Fruit fly (Drosophila melanogaster) whole organism, embryonic: ENCODE results near the gene CG6479.

Experiments used
- Abd-B ChIP-seq: fragments of 200-800 bp; sonication (Bioruptor generic); optimal IDR thresholded peaks from 2 replicates; lab custom pipeline; 2018; ENCODE audit warnings: missing biosample characterization, mild to moderate bottlenecking, missing genetic modification characterization, moderate library complexity
- Atf3 ChIP-seq: fragments of 200-800 bp; sonication (Bioruptor generic); optimal IDR thresholded peaks from 3 replicates; lab custom pipeline; 2016; ENCODE audit warnings: missing biosample characterization, missing genetic modification characterization
- Blimp-1 ChIP-seq: fragments of 200-800 bp; sonication (Bioruptor generic); optimal IDR thresholded peaks from 3 replicates; lab custom pipeline; 2018; ENCODE audit warnings: missing biosample characterization, missing genetic modification characterization, mild to moderate bottlenecking, moderate library complexity, missing genetic modification reagents
- BtbVII ChIP-seq: fragments of 200-800 bp; sonication (Bioruptor generic); optimal IDR thresholded peaks from 3 replicates; lab custom pipeline; 2017; ENCODE audit warnings: missing biosample characterization, mild to moderate bottlenecking, missing genetic modification characterization
- C15 ChIP-seq: fragments of 200-800 bp; sonication (Bioruptor generic); IDR thresholded peaks from 3 replicates; pipeline ENCODE4 v1.3.6; 2022; ENCODE audit warnings: missing biosample characterization, missing genetic modification characterization
- CG10543 ChIP-seq: fragments of 200-800 bp; sonication (Bioruptor generic); optimal IDR thresholded peaks from 3 replicates; lab custom pipeline; 2017; ENCODE audit warnings: missing biosample characterization, mild to moderate bottlenecking, missing genetic modification characterization, moderate library complexity
- CG11247 ChIP-seq: fragments of 200-800 bp; sonication (Bioruptor generic); IDR thresholded peaks from 2 replicates; pipeline ENCODE4 v1.3.6; 2022; ENCODE audit warnings: missing biosample characterization, missing genetic modification characterization
- CG11695 ChIP-seq: fragments of 200-800 bp; sonication (Bioruptor generic); IDR thresholded peaks from 3 replicates; pipeline ENCODE4 v1.3.6; 2022; ENCODE audit warnings: missing biosample characterization, missing genetic modification characterization
- CG12155 ChIP-seq: fragments of 200-800 bp; sonication (Bioruptor generic); optimal IDR thresholded peaks from 3 replicates; lab custom pipeline; 2016; ENCODE audit warnings: missing biosample characterization, missing genetic modification characterization
- CG12299 ChIP-seq: fragments of 200-800 bp; sonication (Bioruptor generic); optimal IDR thresholded peaks from 2 replicates; lab custom pipeline; 2018; ENCODE audit warnings: missing biosample characterization, mild to moderate bottlenecking, missing genetic modification characterization
- CG12391 ChIP-seq: fragments of 200-800 bp; sonication (Bioruptor generic); optimal IDR thresholded peaks from 3 replicates; lab custom pipeline; 2018; ENCODE audit warnings: missing biosample characterization, mild to moderate bottlenecking, missing genetic modification characterization, moderate library complexity
- CG12942 ChIP-seq: fragments of 200-800 bp; sonication (Bioruptor generic); optimal IDR thresholded peaks from 3 replicates; lab custom pipeline; 2016; ENCODE audit warnings: missing biosample characterization, missing genetic modification characterization
- CG15514 ChIP-seq: fragments of 200-800 bp; sonication (Bioruptor generic); optimal IDR thresholded peaks from 3 replicates; lab custom pipeline; 2017; ENCODE audit warnings: missing biosample characterization, missing genetic modification characterization, mild to moderate bottlenecking, moderate library complexity, missing genetic modification reagents
- CG18476 ChIP-seq: fragments of 200-800 bp; sonication (Bioruptor generic); optimal IDR thresholded peaks from 2 replicates; lab custom pipeline; 2016; ENCODE audit warnings: missing biosample characterization, mild to moderate bottlenecking, missing genetic modification characterization
- CG18619 ChIP-seq: fragments of 200-800 bp; sonication (Bioruptor generic); optimal IDR thresholded peaks from 3 replicates; lab custom pipeline; 2017; ENCODE audit warnings: missing biosample characterization, mild to moderate bottlenecking, missing genetic modification characterization
- CG2199 ChIP-seq: fragments of 200-800 bp; sonication (Bioruptor generic); IDR thresholded peaks from 3 replicates; pipeline ENCODE4 v1.3.6; 2022; ENCODE audit warnings: missing biosample characterization, missing genetic modification characterization
- CG2889 ChIP-seq: fragments of 200-800 bp; sonication (Bioruptor generic); IDR thresholded peaks from 3 replicates; pipeline ENCODE4 v1.3.6; 2022; ENCODE audit warnings: missing biosample characterization, missing genetic modification characterization
- CG30431 ChIP-seq: fragments of 200-800 bp; sonication (Bioruptor generic); optimal IDR thresholded peaks from 2 replicates; lab custom pipeline; 2017; ENCODE audit warnings: missing biosample characterization, missing genetic modification characterization
- CG31388 ChIP-seq: fragments of 200-800 bp; sonication (Bioruptor generic); optimal IDR thresholded peaks from 2 replicates; lab custom pipeline; 2016; ENCODE audit warnings: missing biosample characterization, missing genetic modification characterization
- CG5953 ChIP-seq: fragments of 200-800 bp; sonication (Bioruptor generic); IDR thresholded peaks from 2 replicates; pipeline ENCODE4 v1.3.6; 2022; ENCODE audit warnings: missing biosample characterization, missing genetic modification characterization
- CG6813 ChIP-seq: fragments of 200-800 bp; sonication (Bioruptor generic); optimal IDR thresholded peaks from 2 replicates; lab custom pipeline; 2017; ENCODE audit warnings: missing biosample characterization, missing genetic modification characterization, mild to moderate bottlenecking, moderate library complexity, missing genetic modification reagents
- CG8089 ChIP-seq: fragments of 200-800 bp; sonication (Bioruptor generic); optimal IDR thresholded peaks from 3 replicates; lab custom pipeline; 2016; ENCODE audit warnings: missing biosample characterization, missing genetic modification characterization
- Dbx ChIP-seq: fragments of 200-800 bp; sonication (Bioruptor generic); IDR thresholded peaks from 3 replicates; pipeline ENCODE4 v1.3.6; 2022; ENCODE audit warnings: missing biosample characterization, missing genetic modification characterization
- HHEX ChIP-seq: fragments of 200-800 bp; sonication (Bioruptor generic); optimal IDR thresholded peaks from 3 replicates; lab custom pipeline; 2017; ENCODE audit warnings: missing biosample characterization, mild to moderate bottlenecking, missing genetic modification characterization, missing genetic modification reagents
- HmgZ ChIP-seq: fragments of 200-800 bp; sonication (Bioruptor generic); optimal IDR thresholded peaks from 2 replicates; lab custom pipeline; 2018; ENCODE audit warnings: missing biosample characterization, mild to moderate bottlenecking, missing genetic modification characterization
- Hr51 ChIP-seq, 2 experiments: fragments of 200-800 bp; sonication (Bioruptor generic); optimal IDR thresholded peaks; 2 replicates in 1 of 2; 3 replicates in 1 of 2; lab custom pipeline; 2016 to 2018; ENCODE audit warnings: missing biosample characterization in 2 of 2, missing genetic modification characterization in 2 of 2, mild to moderate bottlenecking in 1 of 2, moderate library complexity in 1 of 2
- Lhr ChIP-seq: fragments of 200-800 bp; sonication (Bioruptor generic); optimal IDR thresholded peaks from 3 replicates; lab custom pipeline; 2017; ENCODE audit warnings: mild to moderate bottlenecking, missing biosample characterization, missing genetic modification reagents, missing genetic modification characterization
- MESR4 ChIP-seq: fragments of 200-800 bp; sonication (Bioruptor generic); optimal IDR thresholded peaks from 2 replicates; lab custom pipeline; 2018; ENCODE audit warnings: missing biosample characterization, mild to moderate bottlenecking, missing genetic modification characterization, moderate library complexity
- NfI ChIP-seq: fragments of 200-800 bp; sonication (Bioruptor generic); optimal IDR thresholded peaks from 3 replicates; lab custom pipeline; 2018; ENCODE audit warnings: missing biosample characterization, mild to moderate bottlenecking, missing genetic modification characterization, moderate library complexity
- Poxn ChIP-seq: fragments of 200-800 bp; sonication (Bioruptor generic); IDR thresholded peaks from 2 replicates; pipeline ENCODE4 v1.3.6; 2022; ENCODE audit warnings: missing biosample characterization, missing genetic modification characterization
- Tbp ChIP-seq: fragments of >200 bp; optimal IDR thresholded peaks from 2 replicates; lab custom pipeline; 2018; ENCODE audit warnings: missing biosample characterization, missing genetic modification characterization
- ab ChIP-seq: fragments of 200-800 bp; sonication (Bioruptor generic); optimal IDR thresholded peaks from 2 replicates; lab custom pipeline; 2016; ENCODE audit warnings: missing biosample characterization, missing genetic modification characterization
- al ChIP-seq: fragments of 200-800 bp; sonication (Bioruptor generic); IDR thresholded peaks from 2 replicates; pipeline ENCODE4 v1.3.6; 2022; ENCODE audit warnings: missing biosample characterization, missing genetic modification characterization
- bcd ChIP-seq: fragments of 200-800 bp; sonication (Bioruptor generic); optimal IDR thresholded peaks from 2 replicates; lab custom pipeline; 2017; ENCODE audit warnings: missing biosample characterization, mild to moderate bottlenecking, missing genetic modification characterization
- corto ChIP-seq: fragments of 200-800 bp; sonication (Bioruptor generic); optimal IDR thresholded peaks from 2 replicates; lab custom pipeline; 2016; ENCODE audit warnings: missing biosample characterization, mild to moderate bottlenecking, missing genetic modification characterization, moderate library complexity
- emc ChIP-seq: fragments of 200-800 bp; sonication (Bioruptor generic); optimal IDR thresholded peaks from 2 replicates; lab custom pipeline; 2016; ENCODE audit warnings: missing biosample characterization, missing genetic modification characterization
- ewg ChIP-seq: fragments of 200-800 bp; sonication (Bioruptor generic); optimal IDR thresholded peaks from 3 replicates; lab custom pipeline; 2017; ENCODE audit warnings: mild to moderate bottlenecking, missing biosample characterization, missing genetic modification reagents, missing genetic modification characterization
- ftz-f1 ChIP-seq: fragments of 200-800 bp; sonication (Bioruptor generic); optimal IDR thresholded peaks from 2 replicates; lab custom pipeline; 2016; ENCODE audit warnings: missing biosample characterization, missing genetic modification characterization
- ind ChIP-seq: fragments of 200-800 bp; sonication (Bioruptor generic); optimal IDR thresholded peaks from 3 replicates; lab custom pipeline; 2016; ENCODE audit warnings: missing biosample characterization, missing genetic modification characterization
- kah ChIP-seq: fragments of 200-800 bp; sonication (Bioruptor generic); optimal IDR thresholded peaks from 2 replicates; lab custom pipeline; 2018; ENCODE audit warnings: missing biosample characterization, mild to moderate bottlenecking, missing genetic modification characterization
- kay ChIP-seq: fragments of 200-800 bp; sonication (Bioruptor generic); optimal IDR thresholded peaks from 2 replicates; lab custom pipeline; 2016; ENCODE audit warnings: missing biosample characterization, missing genetic modification characterization
- odd ChIP-seq: fragments of 200-800 bp; sonication (Bioruptor generic); optimal IDR thresholded peaks from 2 replicates; lab custom pipeline; 2017; ENCODE audit warnings: missing biosample characterization, mild to moderate bottlenecking, missing genetic modification characterization
- org-1 ChIP-seq: fragments of 200-800 bp; sonication (Bioruptor generic); optimal IDR thresholded peaks from 2 replicates; lab custom pipeline; 2017; ENCODE audit warnings: missing biosample characterization, missing genetic modification characterization
- pfk ChIP-seq: fragments of 200-800 bp; sonication (Bioruptor generic); optimal IDR thresholded peaks from 2 replicates; lab custom pipeline; 2018; ENCODE audit warnings: missing biosample characterization, mild to moderate bottlenecking, missing genetic modification characterization, moderate library complexity
- pnt ChIP-seq: fragments of 200-800 bp; sonication (Bioruptor generic); optimal IDR thresholded peaks from 3 replicates; lab custom pipeline; 2016; ENCODE audit warnings: missing biosample characterization, missing genetic modification characterization
- psq ChIP-seq: fragments of 200-800 bp; sonication (Bioruptor generic); optimal IDR thresholded peaks from 2 replicates; lab custom pipeline; 2017; ENCODE audit warnings: missing biosample characterization, missing genetic modification characterization
- ranshi ChIP-seq: fragments of 200-800 bp; sonication (Bioruptor generic); IDR thresholded peaks from 2 replicates; pipeline ENCODE4 v1.3.6; 2022; ENCODE audit warnings: missing biosample characterization, missing genetic modification characterization
- slbo ChIP-seq: fragments of 200-800 bp; sonication (Bioruptor generic); IDR thresholded peaks from 2 replicates; pipeline ENCODE4 v1.3.6; 2022; ENCODE audit warnings: missing biosample characterization, missing genetic modification characterization
- slou ChIP-seq: fragments of 200-800 bp; sonication (Bioruptor generic); optimal IDR thresholded peaks from 3 replicates; lab custom pipeline; 2016; ENCODE audit warnings: missing biosample characterization, missing genetic modification characterization
- sr ChIP-seq: fragments of 200-800 bp; sonication (Bioruptor generic); IDR thresholded peaks from 3 replicates; pipeline ENCODE4 v1.3.6; 2022; ENCODE audit warnings: missing biosample characterization, missing genetic modification characterization
- tio ChIP-seq: fragments of 200-800 bp; sonication (Bioruptor generic); optimal IDR thresholded peaks from 2 replicates; lab custom pipeline; 2017; ENCODE audit warnings: missing biosample characterization, missing genetic modification characterization, inconsistent platforms
- z ChIP-seq: fragments of 200-800 bp; sonication (Bioruptor generic); IDR thresholded peaks from 3 replicates; pipeline ENCODE4 v1.3.6; 2022; ENCODE audit warnings: missing biosample characterization, missing genetic modification characterization

The CG6479 gene

dm6 chr3L:17379311-17379710 is 40.2 kb upstream of the CG6479 start, which contains the start of gene Cad74A (continued):
- TF ChIP-seq CG2199 (GFP tag; lab: Robert Waterston, UW) (no peak), sr (GFP tag; lab: Robert Waterston, UW) (no peak), Atf3 (no peak), CG15514 (GFP tag; lab: Kevin White, UChicago) (no peak), bcd (GFP tag; lab: Kevin White, UChicago) (no peak), Abd-B (GFP tag; lab: Kevin White, UChicago) (no peak), Lhr (GFP tag; lab: Kevin White, UChicago) (no peak), pnt (GFP tag; lab: Kevin White, UChicago) (no peak), CG12299 (tag; lab: Kevin White, UChicago) (no peak), CG18619 (GFP tag; lab: Kevin White, UChicago) (no peak), ranshi (GFP tag; lab: Robert Waterston, UW) (no peak), Hr51 (GFP tag; optimal IDR thresholded peaks at IDR 0.05; lab: Kevin White, UChicago) (no peak), ab (GFP tag; lab: Kevin White, UChicago) (no peak), odd (GFP tag; lab: Kevin White, UChicago) (no peak), slou (GFP tag; lab: Kevin White, UChicago) (no peak), Dbx (GFP tag; lab: Robert Waterston, UW) (no peak), CG5953 (no peak), psq (GFP tag; lab: Kevin White, UChicago) (peak; percentile 17), CG11247 (GFP tag; lab: Robert Waterston, UW) (no peak), CG10543 (GFP tag; lab: Kevin White, UChicago) (peak; percentile 15), kay (GFP tag; lab: Kevin White, UChicago) (no peak), CG31388 (GFP tag; lab: Kevin White, UChicago) (no peak), CG30431 (GFP tag; lab: Kevin White, UChicago) (no peak), CG2889 (GFP tag; lab: Robert Waterston, UW) (no peak), emc (GFP tag; lab: Kevin White, UChicago) (no peak), CG12391 (tag; lab: Kevin White, UChicago) (no peak), BtbVII (GFP tag; lab: Kevin White, UChicago) (no peak), HmgZ (tag; lab: Kevin White, UChicago) (no peak), Blimp-1 (GFP tag; lab: Kevin White, UChicago) (no peak), CG8089 (no peak), CG12155 (GFP tag; lab: Kevin White, UChicago) (no peak), tio (GFP tag; lab: Kevin White, UChicago) (no peak), C15 (no peak), CG6813 (GFP tag; lab: Kevin White, UChicago) (no peak), kah (no peak), corto (GFP tag; lab: Kevin White, UChicago) (no peak), MESR4 (GFP tag; lab: Kevin White, UChicago) (no peak), CG18476 (GFP tag; lab: Kevin White, UChicago) (no peak), NfI (no peak), pfk (GFP tag; lab: Kevin White, UChicago) (no peak), slbo (GFP tag; lab: Robert Waterston, UW) (no peak), Poxn (no peak), CG11695 (GFP tag; lab: Robert Waterston, UW) (no peak), CG12942 (no peak), z (no peak), Tbp (GFP tag; lab: Kevin White, UChicago) (no peak), HHEX (GFP tag; lab: Kevin White, UChicago) (no peak), ewg (GFP tag; lab: Kevin White, UChicago) (no peak), ind (GFP tag; lab: Kevin White, UChicago) (no peak), ftz-f1 (GFP tag; lab: Kevin White, UChicago) (peak; percentile 37), org-1 (GFP tag; lab: Kevin White, UChicago) (no peak), al (GFP tag; lab: Robert Waterston, UW) (no peak)
